Fruit fly (Drosophila melanogaster) whole organism, larva: ENCODE data around the gene CG15143.

Source experiments
- noc ChIP-seq: fragments of 200-800 bp; sonication (Bioruptor generic); optimal IDR thresholded peaks from 3 replicates; lab custom pipeline; 2019; ENCODE audit warnings: missing biosample characterization, mild to moderate bottlenecking, missing genetic modification characterization, moderate library complexity

CG15143 gene

DNA sequence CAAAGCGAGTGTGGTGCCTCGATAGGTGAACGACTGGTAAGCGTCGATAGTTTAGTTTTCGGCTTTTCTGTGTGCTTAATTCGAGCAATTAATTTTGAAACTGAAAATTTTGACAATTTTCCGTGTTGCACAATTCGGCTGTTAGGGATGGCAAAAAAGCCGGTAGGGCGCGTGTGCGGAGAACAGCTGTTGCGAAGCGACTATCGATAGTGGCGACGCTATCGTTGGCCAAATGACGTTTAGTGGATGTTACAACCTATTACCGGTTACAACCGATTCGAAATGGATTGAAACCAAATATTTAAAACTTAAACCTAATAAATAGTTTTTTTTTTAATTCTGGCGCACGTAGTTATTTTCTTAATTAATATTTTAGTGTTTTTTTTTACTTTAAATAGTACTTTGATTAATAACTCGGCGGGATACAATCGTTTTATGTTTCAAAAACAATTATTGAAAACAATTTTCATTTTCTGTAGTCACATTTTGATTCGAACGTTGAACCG, 23.4 kb downstream of the CG15143 start, which contains the start of the genes mEFTs and Dhc36C:
TSS of gene mEFTs (minus strand) at position 161 of the 506 bp plus-strand sequence.
TSS of gene Dhc36C (plus strand) at position 456 of the 506 bp plus-strand sequence.
- no peak for TF ChIP-seq noc

DNA sequence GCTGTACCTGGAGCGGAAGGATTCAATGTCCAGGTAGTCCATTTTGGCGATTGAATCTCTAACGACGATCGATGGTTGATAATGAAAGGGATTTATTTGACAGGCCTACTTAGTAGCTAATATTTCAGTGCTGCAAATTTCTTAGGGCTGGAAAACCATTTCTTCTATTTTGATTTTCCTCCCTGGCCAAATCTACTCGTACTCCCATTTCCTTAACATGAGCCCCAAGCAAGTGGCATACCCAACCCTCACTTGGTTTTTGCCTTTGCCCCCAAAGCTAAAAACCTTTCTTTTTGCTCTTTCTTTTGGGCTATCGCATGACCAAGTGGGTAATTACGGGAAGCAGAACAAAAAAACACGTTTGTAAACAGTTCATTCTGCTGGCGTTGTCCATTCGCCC, 25.6 kb downstream of the CG15143 start, which contains the start of gene CG15142:
TSS of gene CG15142 (minus strand) at position 101 of the 400 bp plus-strand sequence.
- TF ChIP-seq noc, result no peak

DNA sequence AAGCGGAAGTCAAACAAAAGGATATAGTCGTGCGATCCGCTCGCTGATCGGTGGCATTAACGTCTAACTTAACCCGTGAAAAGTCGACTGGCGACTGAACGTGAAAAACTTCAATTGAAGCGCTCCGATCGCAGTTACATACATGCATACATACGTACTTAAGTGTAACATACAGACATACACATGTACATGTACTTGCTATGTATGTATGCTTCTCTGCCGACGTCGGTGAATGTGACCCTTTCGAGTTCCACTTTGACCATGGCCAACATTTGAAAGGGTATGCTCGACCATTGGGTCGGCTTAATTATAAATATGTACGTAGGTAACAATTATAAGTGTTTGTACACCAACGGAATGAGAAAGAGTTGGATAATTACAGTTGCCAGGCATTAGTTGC, 27.2 kb downstream of the CG15143 start, which contains the start of gene qua:
TSS of gene qua (minus strand) at position 101 of the 400 bp plus-strand sequence.
- TF ChIP-seq noc, result no peak

DNA sequence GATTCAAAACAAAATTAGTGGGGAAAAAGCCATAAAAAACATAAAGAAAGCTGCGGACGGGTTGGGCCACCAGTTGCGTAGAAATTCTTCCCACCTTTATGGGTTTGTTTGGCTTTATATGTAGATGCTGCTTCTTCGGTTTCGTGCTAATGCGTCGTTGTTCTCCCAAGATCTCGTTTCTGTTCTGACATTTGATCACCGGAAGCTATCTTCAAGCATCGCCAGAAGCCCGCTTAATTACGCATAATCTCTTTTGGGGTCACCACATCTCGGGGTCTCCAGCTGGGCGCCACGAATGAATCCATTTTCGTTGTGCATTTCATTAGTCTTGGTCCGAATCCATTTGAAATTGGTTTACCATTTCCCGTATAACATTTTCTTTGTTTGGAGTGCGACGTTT, 28.6 kb downstream of the CG15143 start:
- no peak for TF ChIP-seq noc

DNA sequence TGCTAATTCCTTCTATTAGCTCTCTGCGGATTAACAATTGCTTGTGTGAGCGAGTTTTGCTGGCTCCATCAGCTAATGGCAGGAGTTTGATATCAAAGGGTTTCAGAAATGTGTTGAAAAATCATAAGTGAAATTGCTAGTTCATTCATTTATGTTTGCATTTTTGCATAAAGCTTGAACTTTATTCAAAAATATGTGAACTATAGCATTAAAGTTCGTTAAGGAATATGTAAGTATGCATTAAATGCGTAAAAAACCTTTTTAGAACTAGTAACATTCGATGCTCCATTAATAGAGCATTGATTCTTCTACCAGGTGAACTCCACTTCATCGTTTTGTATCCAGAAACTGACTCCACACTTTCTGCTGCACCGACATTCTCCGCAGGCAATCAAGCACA, 31.7 kb downstream of the CG15143 start:
- no peak for TF ChIP-seq noc

DNA sequence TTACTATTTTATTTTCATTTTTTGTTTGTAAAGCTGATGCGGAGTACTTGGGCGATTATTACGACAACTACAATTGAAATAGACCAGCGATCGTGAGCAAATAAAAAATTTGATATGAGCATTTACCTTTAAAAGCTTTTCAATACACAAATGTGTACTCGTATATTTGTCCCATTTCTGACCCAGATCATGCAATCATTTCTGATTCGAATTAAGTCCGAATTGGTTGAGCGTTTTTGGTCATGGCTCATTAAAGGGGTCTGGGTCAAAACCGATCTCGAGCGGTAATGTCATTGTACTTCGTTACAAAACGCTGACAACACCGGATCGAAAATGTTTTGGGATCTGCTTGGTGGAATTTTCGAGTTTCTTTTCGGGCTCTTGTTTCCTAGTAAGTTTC, 38.1 kb downstream of the CG15143 start, which contains the start of gene CG43220:
TSS of gene CG43220 (plus strand) at position 301 of the 400 bp plus-strand sequence.
- no peak for TF ChIP-seq noc

DNA sequence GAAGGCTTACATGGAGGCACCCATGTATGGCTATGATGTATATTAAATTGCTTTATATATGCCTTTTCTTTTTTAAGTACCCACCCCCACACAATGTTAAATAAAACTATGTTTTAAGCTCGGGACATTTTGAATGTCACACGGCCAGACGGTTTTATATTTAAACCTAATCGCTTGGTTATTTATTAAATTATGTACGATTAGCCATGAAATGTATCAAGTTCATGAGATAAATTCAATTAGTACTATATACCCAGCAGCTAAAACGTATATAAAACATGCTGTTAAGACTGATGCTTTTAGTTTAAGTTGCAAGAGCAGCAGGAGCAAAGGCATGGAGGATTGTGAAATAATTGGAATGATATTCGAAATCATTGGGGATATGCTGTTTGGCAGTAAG, 38.9 kb downstream of the CG15143 start, which contains the start of the genes CG43221 and CG43645:
TSS of gene CG43221 (plus strand) at position 301 of the 400 bp plus-strand sequence.
TSS of gene CG43645 (plus strand) at position 301 of the 400 bp plus-strand sequence.
- no peak for TF ChIP-seq noc

DNA sequence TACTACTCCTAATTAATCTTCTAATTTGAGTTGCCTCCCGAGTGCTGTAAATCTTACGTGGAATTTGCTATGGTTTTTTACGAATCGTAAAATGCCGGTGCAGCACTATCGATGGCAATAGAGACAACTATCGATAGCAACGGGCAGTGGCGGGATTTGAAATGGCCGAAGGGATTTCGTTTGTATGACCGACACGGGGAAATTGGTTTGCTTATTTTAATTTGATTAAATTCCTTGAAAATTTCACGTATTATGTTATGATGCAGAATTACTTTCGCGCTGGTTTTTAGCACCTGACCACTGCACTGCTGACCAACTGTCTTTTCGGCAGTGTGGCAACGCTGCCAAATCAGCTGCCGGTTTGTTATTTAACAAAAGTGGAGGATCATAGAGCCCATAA, 40.2 kb downstream of the CG15143 start, which contains the start of the genes GCS2beta and CG5131:
TSS of gene GCS2beta (minus strand) at position 134 of the 400 bp plus-strand sequence.
TSS of gene CG5131 (plus strand) at position 328 of the 400 bp plus-strand sequence.
- TF ChIP-seq noc, result peak; percentile 90

DNA sequence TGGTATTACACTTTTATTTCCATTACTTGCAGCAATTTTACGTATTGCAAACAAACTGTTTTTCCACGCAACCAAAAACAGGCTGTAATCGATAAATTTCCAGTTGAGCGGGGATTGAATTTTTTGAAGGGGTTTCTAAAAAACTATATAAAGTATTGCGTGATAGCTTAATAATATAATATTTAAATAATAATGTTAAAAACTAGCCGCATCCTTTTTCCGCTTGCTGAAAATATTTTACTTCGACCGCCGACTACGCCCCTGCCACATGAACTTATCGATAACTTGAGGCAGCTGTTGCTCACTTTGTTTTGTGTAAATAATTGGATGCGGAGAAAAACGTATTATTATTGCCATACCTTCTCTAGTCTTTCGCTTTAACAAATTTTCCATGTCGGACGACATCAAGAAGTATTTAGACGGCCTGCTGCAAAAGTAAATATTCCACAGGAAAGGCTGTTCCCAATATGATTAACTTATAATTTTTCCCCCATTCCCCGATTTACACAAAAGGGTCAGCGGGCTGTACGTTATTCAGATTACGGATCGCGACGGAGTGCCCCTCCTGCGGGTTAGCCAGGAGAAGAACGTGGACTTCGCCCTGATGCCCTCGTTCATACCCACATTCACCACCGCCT, 43.3 kb downstream of the CG15143 start, which contains the start of the genes fws and Lamtor3:
TSS of gene fws (minus strand) at position 87 of the 638 bp plus-strand sequence.
TSS of gene Lamtor3 (plus strand) at position 289 of the 638 bp plus-strand sequence.
- peak; percentile 96 for TF ChIP-seq noc

DNA sequence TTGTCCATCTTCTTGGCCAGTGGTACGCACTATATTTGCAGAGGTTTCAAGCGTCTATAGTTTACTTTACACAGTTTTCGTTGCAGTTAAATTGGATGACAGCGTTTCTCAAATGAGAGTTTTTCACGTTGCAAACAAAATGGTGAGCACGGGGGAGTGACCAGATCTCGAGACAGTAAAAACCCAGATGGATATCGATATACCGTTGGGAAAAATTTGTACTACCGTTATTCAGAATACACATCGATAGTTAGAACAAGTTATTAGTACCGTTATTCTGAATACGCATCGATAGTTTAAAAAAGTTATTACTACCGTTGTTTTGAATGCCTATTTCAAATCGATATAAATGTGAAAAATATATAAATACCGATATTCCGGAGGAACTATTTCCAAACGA, 46.6 kb downstream of the CG15143 start, which contains the start of gene cass:
TSS of gene cass (minus strand) at position 179 of the 400 bp plus-strand sequence.
- TF ChIP-seq noc, result no peak

DNA sequence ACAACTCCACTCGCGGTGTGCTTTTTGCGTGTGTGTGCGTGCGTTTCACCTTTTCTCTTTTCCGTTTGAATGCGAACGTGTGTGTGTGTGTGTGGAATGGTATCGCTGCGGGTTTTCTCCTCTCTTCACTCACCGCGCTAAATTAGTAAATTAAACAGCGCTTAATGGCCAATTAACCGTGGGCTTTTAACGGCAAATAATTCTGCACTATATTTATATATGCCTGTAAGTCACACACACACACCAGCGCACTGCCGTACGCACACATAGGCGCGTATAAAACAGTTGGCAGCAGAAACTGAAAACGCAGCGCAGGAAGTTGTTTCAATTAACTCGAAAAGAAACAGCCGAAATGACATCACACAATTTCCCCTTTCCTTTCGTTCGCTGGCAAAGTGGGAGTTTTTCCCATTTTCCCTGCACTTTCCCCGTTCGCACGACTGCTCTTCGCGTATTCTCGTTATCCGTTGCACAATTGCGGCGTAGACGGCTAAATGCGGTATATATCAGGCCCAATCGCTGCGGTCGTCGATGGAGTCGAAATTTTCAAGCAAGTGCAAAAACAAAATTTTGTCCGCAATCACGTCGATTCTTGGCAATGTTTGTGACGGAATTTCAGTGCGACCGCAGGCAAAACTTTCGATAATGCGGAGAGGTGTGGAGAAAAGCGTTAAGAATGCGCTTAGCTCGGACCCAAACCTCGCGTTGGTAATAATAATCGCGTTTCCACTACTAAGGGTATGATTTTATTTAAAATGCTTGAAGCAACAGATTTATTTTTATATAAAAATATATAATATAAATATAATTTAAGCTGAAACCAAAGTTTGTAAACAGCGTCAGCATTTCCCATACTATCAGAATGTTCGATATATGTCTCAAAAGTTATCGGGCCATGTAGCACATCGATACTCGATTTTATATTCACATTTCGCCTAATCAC, 51.5 kb downstream of the CG15143 start, which contains the start of gene BicD:
TSS of gene BicD (minus strand) at position 634 of the 943 bp plus-strand sequence.
- no peak for TF ChIP-seq noc

DNA sequence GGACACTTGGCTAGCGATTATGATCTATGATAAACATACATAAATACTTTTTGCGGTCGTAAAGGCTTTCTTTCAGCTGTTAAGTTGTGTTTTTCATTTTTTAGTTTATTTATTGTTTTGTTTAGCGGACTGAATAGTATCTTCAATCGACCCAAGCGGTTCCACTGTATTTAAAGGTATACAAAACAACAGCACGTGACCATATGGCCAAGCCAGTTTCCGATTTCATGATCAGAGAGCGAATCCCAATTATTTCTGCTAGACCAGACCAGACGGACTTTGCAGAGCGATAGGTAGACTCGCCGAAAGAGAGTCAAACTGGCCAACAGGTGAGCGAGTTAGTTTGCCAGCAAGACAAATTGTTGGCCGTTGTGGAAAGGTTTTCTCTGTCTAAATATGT, 52.8 kb downstream of the CG15143 start, which contains the start of gene Sgt:
TSS of gene Sgt (plus strand) at position 80 of the 400 bp plus-strand sequence.
- no peak for TF ChIP-seq noc
